Worm (Caenorhabditis elegans): ENCODE results near the gene VW02B12L.2.
A peak's percentile ranks its signal among the peaks of the same experiment; 100 is the strongest.

VW02B12L.2 gene

ce11 chrII:11484600-11484999 lies 44.5 kb upstream of the VW02B12L.2 start (continued):
- TF ChIP-seq elt-2 (tag; optimal IDR thresholded peaks at IDR 0.05) (peak; percentile 98), unc-42 (tag; optimal IDR thresholded peaks at IDR 0.05) (peak; percentile 70), sox-2 (GFP tag; IDR thresholded peaks at IDR 0.05) (peak; percentile 87), ref-2 (tag; optimal IDR thresholded peaks at IDR 0.05) (peak; percentile 96), nhr-11 (tag; optimal IDR thresholded peaks at IDR 0.05) (no peak), pat-9 (tag; optimal IDR thresholded peaks at IDR 0.05) (peak; percentile 97), zip-5 (tag; optimal IDR thresholded peaks at IDR 0.05) (peak; percentile 84), unc-3 (GFP tag; conservative IDR thresholded peaks at IDR 0.05) (peak; percentile 91), unc-3 (tag; optimal IDR thresholded peaks at IDR 0.05) (peak; percentile 92), hlh-6 (tag; optimal IDR thresholded peaks at IDR 0.05) (peak; percentile 96), unc-86 (tag; optimal IDR thresholded peaks at IDR 0.05) (peak; percentile 93), Y22D7AL.16 (tag; optimal IDR thresholded peaks at IDR 0.05) (peak; percentile 98), ztf-16 (tag; optimal IDR thresholded peaks at IDR 0.05) (peak; percentile 95), ceh-2 (tag; optimal IDR thresholded peaks at IDR 0.05) (peak; percentile 86), ceh-14 (tag; optimal IDR thresholded peaks at IDR 0.05) (peak; percentile 94), tbx-7 (tag; optimal IDR thresholded peaks at IDR 0.05) (peak; percentile 35), hlh-30 (tag; optimal IDR thresholded peaks at IDR 0.05; ENCODE audit: insufficient read depth) (peak; percentile 78), syd-9 (tag; optimal IDR thresholded peaks at IDR 0.05) (peak; percentile 97), ceh-18 (tag; optimal IDR thresholded peaks at IDR 0.05) (peak; percentile 91), ceh-30 (tag; optimal IDR thresholded peaks at IDR 0.05) (peak; percentile 72), pros-1 (tag; optimal IDR thresholded peaks at IDR 0.05) (no peak), fkh-10 (GFP tag; optimal IDR thresholded peaks at IDR 0.05) (no peak), ceh-9 (tag; optimal IDR thresholded peaks at IDR 0.05) (peak; percentile 95), mec-3 (tag; optimal IDR thresholded peaks at IDR 0.05; ENCODE audit: borderline replicate concordance) (peak; percentile 87), ceh-6 (GFP tag; optimal IDR thresholded peaks at IDR 0.05) (peak; percentile 96), nfya-1 (tag; optimal IDR thresholded peaks at IDR 0.05) (peak; percentile 81), dve-1 (tag; optimal IDR thresholded peaks at IDR 0.05) (peak; percentile 88), ceh-34 (tag; optimal IDR thresholded peaks at IDR 0.05) (peak; percentile 96), ceh-22 (tag; optimal IDR thresholded peaks at IDR 0.05) (peak; percentile 26), ceh-31 (tag; optimal IDR thresholded peaks at IDR 0.05) (peak; percentile 85), ama-1 (optimal IDR thresholded peaks at IDR 0.05) (no peak), ahr-1 (tag; optimal IDR thresholded peaks at IDR 0.05) (peak; percentile 89), hlh-15 (tag; optimal IDR thresholded peaks at IDR 0.05) (peak; percentile 96), ets-4 (tag; optimal IDR thresholded peaks at IDR 0.05) (peak; percentile 56), pqm-1 (tag; optimal IDR thresholded peaks at IDR 0.05) (peak; percentile 83), ceh-48 (tag; optimal IDR thresholded peaks at IDR 0.05) (peak; percentile 94), che-1 (tag; optimal IDR thresholded peaks at IDR 0.05) (peak; percentile 96), fax-1 (tag; optimal IDR thresholded peaks at IDR 0.05) (peak; percentile 93), pag-3 (tag; optimal IDR thresholded peaks at IDR 0.05; ENCODE audit: borderline replicate concordance) (peak; percentile 80), fkh-6 (tag; optimal IDR thresholded peaks at IDR 0.05) (peak; percentile 96), hlh-13 (GFP tag; optimal IDR thresholded peaks at IDR 0.05) (peak; percentile 93), C38D4.7 (GFP tag; optimal IDR thresholded peaks at IDR 0.05) (peak; percentile 96), ceh-45 (GFP tag; IDR thresholded peaks at IDR 0.05) (peak; percentile 95), elt-4 (tag; optimal IDR thresholded peaks at IDR 0.05) (peak; percentile 53), unc-55 (GFP tag; optimal IDR thresholded peaks at IDR 0.05) (no peak), nhr-232 (tag; optimal IDR thresholded peaks at IDR 0.05) (peak; percentile 94), pha-4 (tag; optimal IDR thresholded peaks at IDR 0.05) (no peak), hlh-8 (tag; optimal IDR thresholded peaks at IDR 0.05) (peak; percentile 88)

Measured in whole organism, late embryonic.